Fruit fly (Drosophila melanogaster) whole organism, embryonic: Measurements from ENCODE around the gene Tsp2A.

Source experiments
- CG10462 ChIP-seq: fragments of 200-800 bp; sonication (Bioruptor generic); optimal IDR thresholded peaks from 2 replicates; lab custom pipeline; 2016; ENCODE audit warnings: missing biosample characterization, missing genetic modification characterization
- CG14860 ChIP-seq: fragments of 200-800 bp; sonication (Bioruptor generic); IDR thresholded peaks from 3 replicates; pipeline ENCODE4 v1.3.6; 2022; ENCODE audit warnings: missing biosample characterization, missing genetic modification characterization; ENCODE audit not compliant: partially characterized antibody
- CG17361 ChIP-seq: fragments of 200-800 bp; sonication (Bioruptor generic); IDR thresholded peaks from 3 replicates; pipeline ENCODE4 v1.3.6; 2022; ENCODE audit warnings: missing biosample characterization, missing genetic modification characterization
- CG17829 ChIP-seq: fragments of 200-800 bp; optimal IDR thresholded peaks from 2 replicates; lab custom pipeline; 2019; ENCODE audit warnings: missing biosample characterization, mild to moderate bottlenecking, missing genetic modification characterization, moderate library complexity
- CG18599 ChIP-seq: fragments of 200-800 bp; sonication (Bioruptor generic); optimal IDR thresholded peaks from 3 replicates; lab custom pipeline; 2017; ENCODE audit warnings: missing biosample characterization, missing genetic modification characterization, mild to moderate bottlenecking, moderate library complexity, missing genetic modification reagents
- CG2129 ChIP-seq: fragments of 200-800 bp; sonication (Bioruptor generic); IDR thresholded peaks from 2 replicates; pipeline ENCODE4 v1.3.6; 2022; ENCODE audit warnings: missing biosample characterization, missing genetic modification characterization; ENCODE audit not compliant: partially characterized antibody
- CG34422 ChIP-seq: fragments of 200-800 bp; sonication (Bioruptor generic); IDR thresholded peaks from 3 replicates; pipeline ENCODE4 v1.3.6; 2022; ENCODE audit warnings: missing biosample characterization, missing genetic modification characterization
- CG3995 ChIP-seq: fragments of 200-800 bp; sonication (Bioruptor generic); optimal IDR thresholded peaks from 3 replicates; lab custom pipeline; 2016; ENCODE audit warnings: missing biosample characterization, missing genetic modification characterization
- CG42726 ChIP-seq: fragments of 200-800 bp; sonication (Bioruptor generic); IDR thresholded peaks from 2 replicates; pipeline ENCODE4 v1.3.6; 2022; ENCODE audit warnings: missing biosample characterization, missing genetic modification characterization; ENCODE audit not compliant: partially characterized antibody
- CG4617 ChIP-seq: fragments of 200-800 bp; sonication (Bioruptor generic); optimal IDR thresholded peaks from 3 replicates; lab custom pipeline; 2016; ENCODE audit warnings: missing biosample characterization, missing genetic modification characterization, borderline replicate concordance
- CG6654 ChIP-seq: fragments of 200-800 bp; sonication (Bioruptor generic); optimal IDR thresholded peaks from 2 replicates; lab custom pipeline; 2017; ENCODE audit warnings: missing biosample characterization, mild to moderate bottlenecking, missing genetic modification characterization
- CG6689 ChIP-seq: fragments of 200-800 bp; sonication (Bioruptor generic); IDR thresholded peaks from 2 replicates; pipeline ENCODE4 v1.3.6; 2022; ENCODE audit warnings: missing biosample characterization, missing genetic modification characterization
- CG8290 ChIP-seq, 3 experiments: fragments of 200-800 bp; sonication (Bioruptor generic); optimal IDR thresholded peaks; 2 replicates each; lab custom pipeline; 2016 to 2019; ENCODE audit warnings: missing biosample characterization in 3 of 3, missing genetic modification characterization in 3 of 3, mild to moderate bottlenecking in 2 of 3, moderate library complexity in 1 of 3
- CG8765 ChIP-seq: fragments of 200-800 bp; sonication (Bioruptor generic); IDR thresholded peaks from 2 replicates; pipeline ENCODE4 v1.3.6; 2022; ENCODE audit warnings: missing biosample characterization, missing genetic modification characterization
- CG8924 ChIP-seq: fragments of 200-800 bp; optimal IDR thresholded peaks from 3 replicates; lab custom pipeline; 2019; ENCODE audit warnings: missing biosample characterization, mild to moderate bottlenecking, missing genetic modification characterization, moderate library complexity
- CG9797 ChIP-seq: fragments of 200-800 bp; sonication (Bioruptor generic); optimal IDR thresholded peaks from 3 replicates; lab custom pipeline; 2018; ENCODE audit warnings: missing biosample characterization, mild to moderate bottlenecking, missing genetic modification characterization
- CHES-1-like ChIP-seq: fragments of 200-800 bp; sonication (Bioruptor generic); optimal IDR thresholded peaks from 2 replicates; lab custom pipeline; 2016; ENCODE audit warnings: missing biosample characterization, missing genetic modification characterization
- Doc2 ChIP-seq: fragments of 200-800 bp; sonication (Bioruptor generic); IDR thresholded peaks from 2 replicates; pipeline ENCODE4 v1.3.6; 2022; ENCODE audit warnings: missing biosample characterization, missing genetic modification characterization
- Ets65A ChIP-seq: fragments of 200-800 bp; sonication (Bioruptor generic); peaks from one replicate; lab custom pipeline; 2016; ENCODE audit warnings: missing biosample characterization, missing genetic modification characterization
- Fer1 ChIP-seq: fragments of 200-800 bp; sonication (Bioruptor generic); optimal IDR thresholded peaks from 2 replicates; lab custom pipeline; 2017; ENCODE audit warnings: missing biosample characterization, mild to moderate bottlenecking, missing genetic modification characterization
- GATAe ChIP-seq: fragments of 200-800 bp; sonication (Bioruptor generic); conservative IDR thresholded peaks from 2 replicates; pipeline ENCODE4 v1.3.6; 2022; ENCODE audit warnings: missing biosample characterization, missing genetic modification characterization
- H15 ChIP-seq: fragments of 200-800 bp; sonication (Bioruptor generic); IDR thresholded peaks from 3 replicates; pipeline ENCODE4 v1.3.6; 2022; ENCODE audit warnings: missing biosample characterization, missing genetic modification characterization
- HLHmδ ChIP-seq: fragments of 200-800 bp; sonication (Bioruptor generic); optimal IDR thresholded peaks from 2 replicates; lab custom pipeline; 2018; ENCODE audit warnings: missing biosample characterization, mild to moderate bottlenecking, missing genetic modification characterization, moderate library complexity
- Hey ChIP-seq: fragments of 200-800 bp; sonication (Bioruptor generic); optimal IDR thresholded peaks from 3 replicates; lab custom pipeline; 2018; ENCODE audit warnings: missing biosample characterization, mild to moderate bottlenecking, missing genetic modification characterization
- Hmr ChIP-seq: fragments of 200-800 bp; sonication (Bioruptor generic); optimal IDR thresholded peaks from 3 replicates; lab custom pipeline; 2017; ENCODE audit warnings: mild to moderate bottlenecking, missing biosample characterization, missing genetic modification reagents, missing genetic modification characterization
- MBD-R2 ChIP-seq: fragments of 200-800 bp; sonication (Bioruptor generic); IDR thresholded peaks from 2 replicates; pipeline ENCODE4 v1.3.6; 2022; ENCODE audit warnings: missing biosample characterization, missing genetic modification characterization
- NFAT ChIP-seq: fragments of 200-800 bp; sonication (Bioruptor generic); IDR thresholded peaks from 2 replicates; pipeline ENCODE4 v1.3.6; 2022; ENCODE audit warnings: missing biosample characterization, missing genetic modification characterization
- Oli ChIP-seq: fragments of 200-800 bp; sonication (Bioruptor generic); optimal IDR thresholded peaks from 2 replicates; lab custom pipeline; 2018; ENCODE audit warnings: missing biosample characterization, mild to moderate bottlenecking, missing genetic modification characterization, moderate library complexity
- PHDP ChIP-seq: fragments of 200-800 bp; sonication (Bioruptor generic); optimal IDR thresholded peaks from 3 replicates; lab custom pipeline; 2018; ENCODE audit warnings: missing biosample characterization, mild to moderate bottlenecking, missing genetic modification characterization, moderate library complexity
- Scr ChIP-seq: fragments of 200-800 bp; sonication (Bioruptor generic); IDR thresholded peaks from 2 replicates; pipeline ENCODE4 v1.3.6; 2022; ENCODE audit warnings: missing biosample characterization, missing genetic modification characterization; ENCODE audit not compliant: partially characterized antibody
- Sin3A ChIP-seq: fragments of >200 bp; optimal IDR thresholded peaks from 2 replicates; lab custom pipeline; 2018
- Xrp1 ChIP-seq: fragments of 200-800 bp; sonication (Bioruptor generic); IDR thresholded peaks from 2 replicates; pipeline ENCODE4 v1.3.6; 2022; ENCODE audit warnings: missing biosample characterization, missing genetic modification characterization
- al ChIP-seq: fragments of 200-800 bp; sonication (Bioruptor generic); IDR thresholded peaks from 2 replicates; pipeline ENCODE4 v1.3.6; 2022; ENCODE audit warnings: missing biosample characterization, missing genetic modification characterization
- cas ChIP-seq: fragments of 200-800 bp; sonication (Bioruptor generic); IDR thresholded peaks from 2 replicates; pipeline ENCODE4 v1.3.6; 2022; ENCODE audit warnings: missing biosample characterization, missing genetic modification characterization
- dimm ChIP-seq: fragments of 200-800 bp; sonication (Bioruptor generic); IDR thresholded peaks from 2 replicates; pipeline ENCODE4 v1.3.6; 2022; ENCODE audit warnings: missing biosample characterization, missing genetic modification characterization
- exex ChIP-seq: fragments of 200-800 bp; sonication (Bioruptor generic); optimal IDR thresholded peaks from 4 replicates; lab custom pipeline; 2018; ENCODE audit warnings: missing biosample characterization, mild to moderate bottlenecking, missing genetic modification characterization, moderate library complexity
- grau ChIP-seq: fragments of 200-800 bp; optimal IDR thresholded peaks from 3 replicates; lab custom pipeline; 2019; ENCODE audit warnings: missing biosample characterization, mild to moderate bottlenecking, missing genetic modification characterization, moderate library complexity
- lbe ChIP-seq: fragments of 200-800 bp; sonication (Bioruptor generic); optimal IDR thresholded peaks from 2 replicates; lab custom pipeline; 2016; ENCODE audit warnings: missing biosample characterization, mild to moderate bottlenecking, missing genetic modification characterization
- mirr ChIP-seq: fragments of 200-800 bp; sonication (Bioruptor generic); optimal IDR thresholded peaks from 3 replicates; lab custom pipeline; 2018; ENCODE audit warnings: missing biosample characterization, mild to moderate bottlenecking, missing genetic modification characterization
- nerfin-1 ChIP-seq: fragments of 200-800 bp; sonication (Bioruptor generic); optimal IDR thresholded peaks from 3 replicates; lab custom pipeline; 2019; ENCODE audit warnings: missing biosample characterization, mild to moderate bottlenecking, missing genetic modification characterization, moderate library complexity
- nerfin-2 ChIP-seq: fragments of 200-800 bp; sonication (Bioruptor generic); IDR thresholded peaks from 2 replicates; pipeline ENCODE4 v1.3.6; 2022; ENCODE audit warnings: missing biosample characterization, missing genetic modification characterization; ENCODE audit not compliant: partially characterized antibody
- schlank ChIP-seq: fragments of 200-800 bp; sonication (Bioruptor generic); optimal IDR thresholded peaks from 2 replicates; lab custom pipeline; 2018; ENCODE audit warnings: missing biosample characterization, mild to moderate bottlenecking, missing genetic modification characterization
- sd ChIP-seq: fragments of 200-800 bp; sonication (Bioruptor generic); optimal IDR thresholded peaks from 3 replicates; lab custom pipeline; 2018; ENCODE audit warnings: missing biosample characterization, mild to moderate bottlenecking, missing genetic modification characterization, moderate library complexity
- sens ChIP-seq: fragments of 200-800 bp; sonication (Bioruptor generic); peaks from one replicate; lab custom pipeline; 2016; ENCODE audit warnings: missing biosample characterization, missing genetic modification characterization
- sna ChIP-seq: fragments of 200-800 bp; sonication (Bioruptor generic); IDR thresholded peaks from 2 replicates; pipeline ENCODE4 v1.3.6; 2022; ENCODE audit warnings: missing biosample characterization, missing genetic modification characterization; ENCODE audit not compliant: partially characterized antibody
- tna ChIP-seq: fragments of 200-800 bp; sonication (Bioruptor generic); IDR thresholded peaks from 2 replicates; pipeline ENCODE4 v1.3.6; 2022; ENCODE audit warnings: missing biosample characterization, missing genetic modification characterization; ENCODE audit not compliant: partially characterized antibody
- z ChIP-seq: fragments of 200-800 bp; sonication (Bioruptor generic); IDR thresholded peaks from 3 replicates; pipeline ENCODE4 v1.3.6; 2022; ENCODE audit warnings: missing biosample characterization, missing genetic modification characterization

Gene Tsp2A

DNA sequence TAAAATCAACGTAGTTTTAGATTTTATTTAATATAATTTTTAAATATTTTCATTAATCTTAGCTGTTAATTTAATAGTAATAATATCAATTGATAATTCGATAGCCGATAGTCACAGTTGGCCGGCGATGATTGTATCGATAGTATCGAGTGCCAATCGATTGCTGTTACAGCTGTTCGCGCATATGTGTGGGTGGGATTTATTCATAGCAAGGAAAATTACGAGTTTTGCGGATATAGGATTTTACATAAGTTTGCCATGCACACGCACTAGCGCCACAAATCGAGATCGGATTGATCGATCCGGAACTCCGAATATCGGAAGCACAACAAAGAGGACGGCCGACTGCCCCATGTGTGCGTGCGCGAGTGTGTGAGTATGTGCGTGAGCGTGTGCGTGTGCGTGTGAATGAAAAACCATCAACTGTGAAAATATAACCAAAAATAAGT, 4.4 kb upstream of the Tsp2A start, which contains the start of gene Naa30A (continued):
- no peak for TF ChIP-seq Ets65A (GFP tag; lab: Kevin White, UChicago)
- peak; percentile 47 for TF ChIP-seq CG17829 (tag; lab: Kevin White, UChicago)
- peak; percentile 94 for TF ChIP-seq sna (GFP tag; lab: Robert Waterston, UW)
- TF ChIP-seq CG14860 (GFP tag; lab: Robert Waterston, UW), result peak; percentile 95
- TF ChIP-seq CG8924 (tag; lab: Kevin White, UChicago), result peak; percentile 30
- peak; percentile 94 for TF ChIP-seq CG42726 (GFP tag; lab: Robert Waterston, UW)
- TF ChIP-seq sens (GFP tag; lab: Kevin White, UChicago), result no peak
- TF ChIP-seq CG8290 (GFP tag; optimal IDR thresholded peaks at IDR 0.05; lab: Kevin White, UChicago), result peak; percentile 1
- peak in 1 of 2 experiments; percentile 36 for TF ChIP-seq CG8290 (tag; optimal IDR thresholded peaks at IDR 0.05; lab: Kevin White, UChicago)
- TF ChIP-seq Hmr (GFP tag; lab: Kevin White, UChicago), result peak; percentile 24
- TF ChIP-seq nerfin-2 (GFP tag; lab: Robert Waterston, UW), result peak; percentile 94
- TF ChIP-seq Oli (tag; lab: Kevin White, UChicago), result no peak
- peak; percentile 14 for TF ChIP-seq PHDP
- peak; percentile 96 for TF ChIP-seq Scr
- TF ChIP-seq CG4617 (GFP tag; lab: Kevin White, UChicago), result peak; percentile 71
- TF ChIP-seq HLHmδ (GFP tag; lab: Kevin White, UChicago), result no peak
- no peak for TF ChIP-seq NFAT (GFP tag; lab: Robert Waterston, UW)
- no peak for TF ChIP-seq CG10462 (GFP tag; lab: Kevin White, UChicago)
- peak; percentile 87 for TF ChIP-seq MBD-R2 (GFP tag; lab: Robert Waterston, UW)
- TF ChIP-seq Hey (tag; lab: Kevin White, UChicago), result no peak
- no peak for TF ChIP-seq H15 (GFP tag; lab: Robert Waterston, UW)
- TF ChIP-seq CG17361 (GFP tag; lab: Robert Waterston, UW), result peak; percentile 51; the same call in 2 of the 3 replicates
- TF ChIP-seq nerfin-1 (tag; lab: Kevin White, UChicago), result peak; percentile 25
- peak; percentile 84 for TF ChIP-seq CG3995 (GFP tag; lab: Kevin White, UChicago)
- TF ChIP-seq CG34422 (GFP tag; lab: Robert Waterston, UW), result 0 out of 3 replicates have a peak, but pooled peaks have one; percentile 15
- TF ChIP-seq grau (tag; lab: Kevin White, UChicago), result peak; percentile 47
- TF ChIP-seq al, result no peak
- peak; percentile 85 for TF ChIP-seq CG2129 (GFP tag; lab: Robert Waterston, UW)
- no peak for TF ChIP-seq lbe (GFP tag; lab: Kevin White, UChicago)

DNA sequence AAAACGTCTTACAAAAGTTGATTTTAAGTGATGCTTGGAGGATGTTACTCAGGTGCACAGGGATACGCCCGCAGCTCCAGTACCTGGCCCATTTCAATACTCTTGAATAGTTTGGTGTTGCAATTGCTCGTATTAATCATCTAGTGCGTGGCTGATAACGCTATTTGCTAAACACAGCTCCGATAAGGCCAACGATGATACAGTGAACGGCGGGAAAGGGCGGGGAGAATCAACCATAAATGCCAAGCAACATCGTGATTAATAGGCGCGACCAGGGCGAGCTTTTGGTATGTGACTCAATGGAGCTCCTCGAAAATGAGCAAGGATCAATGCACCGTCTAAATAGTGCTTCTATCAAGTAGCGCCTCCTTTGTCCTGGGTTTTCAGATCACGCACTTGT, 480 bp downstream of the Tsp2A start:
- TF ChIP-seq Xrp1 (GFP tag; lab: Robert Waterston, UW), result no peak
- TF ChIP-seq exex (tag; lab: Kevin White, UChicago), result peak; percentile 1
- peak; percentile 64 for TF ChIP-seq GATAe (GFP tag; lab: Robert Waterston, UW)
- TF ChIP-seq mirr, result peak; percentile 4
- peak; percentile 51 for TF ChIP-seq sd (tag; lab: Kevin White, UChicago)

DNA sequence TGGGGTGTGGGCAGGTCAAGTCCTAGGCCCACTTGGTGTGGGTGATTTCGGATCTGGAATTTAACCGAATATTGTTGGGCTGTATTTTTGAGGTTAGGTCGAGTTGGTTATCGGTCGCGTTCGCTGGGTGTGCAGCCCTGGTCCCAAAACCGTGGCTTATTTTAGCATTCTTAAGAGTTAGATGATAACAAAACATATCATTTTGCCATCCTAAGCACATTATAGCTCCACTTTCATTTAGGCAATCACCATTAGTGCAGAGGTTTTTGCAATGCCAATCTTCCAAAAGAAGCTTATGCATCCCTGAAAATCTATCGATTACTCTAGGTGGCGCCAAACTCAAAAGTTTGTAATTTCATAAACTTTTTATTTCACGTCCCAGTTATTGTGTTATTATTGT, 2.9 kb downstream of the Tsp2A start, which contains the start of gene MTPAP:
Gene MTPAP (minus strand): TSS at position 103 of the 400 bp plus-strand sequence.
- no peak for TF ChIP-seq CG6689 (GFP tag; lab: Robert Waterston, UW)
- peak; percentile 51 for TF ChIP-seq CG4617 (GFP tag; lab: Kevin White, UChicago)
- TF ChIP-seq tna (GFP tag; lab: Robert Waterston, UW), result peak; percentile 54; the same call in 1 of the 2 replicates
- no peak for TF ChIP-seq Doc2 (GFP tag; lab: Robert Waterston, UW)
- TF ChIP-seq dimm (GFP tag; lab: Robert Waterston, UW), result no peak
- no peak for TF ChIP-seq CG6654 (GFP tag; lab: Kevin White, UChicago)
- peak; percentile 35 for TF ChIP-seq CHES-1-like (GFP tag; lab: Kevin White, UChicago)
- TF ChIP-seq Xrp1 (GFP tag; lab: Robert Waterston, UW), result no peak
- TF ChIP-seq Fer1, result peak; percentile 12
- TF ChIP-seq CG34422 (GFP tag; lab: Robert Waterston, UW), result peak; percentile 66; the same call in 2 of the 3 replicates
- TF ChIP-seq cas (GFP tag; lab: Robert Waterston, UW), result no peak
- no peak for TF ChIP-seq schlank (tag; lab: Kevin White, UChicago)
- peak; percentile 7 for TF ChIP-seq CG9797 (GFP tag; lab: Kevin White, UChicago)
- TF ChIP-seq z (GFP tag; lab: Robert Waterston, UW), result no peak
- peak; percentile 78 for TF ChIP-seq CG14860 (GFP tag; lab: Robert Waterston, UW)
- TF ChIP-seq Sin3A (lab: Kevin White, UChicago), result peak; percentile 83
- TF ChIP-seq sna (GFP tag; lab: Robert Waterston, UW), result peak; percentile 61; the same call in 1 of the 2 replicates
- no peak for TF ChIP-seq CG8765 (GFP tag; lab: Robert Waterston, UW)
- no peak for TF ChIP-seq CG18599
